Fruit fly (Drosophila melanogaster) whole organism, embryonic: ENCODE measurements around the gene CG5618.

Source experiments
- ATbp ChIP-seq: fragments of 200-800 bp; sonication (Bioruptor generic); optimal IDR thresholded peaks from 2 replicates; lab custom pipeline; 2017; ENCODE audit warnings: missing biosample characterization, mild to moderate bottlenecking, missing genetic modification characterization, missing genetic modification reagents
- CG11093 ChIP-seq: fragments of 200-800 bp; sonication (Bioruptor generic); IDR thresholded peaks from 3 replicates; pipeline ENCODE4 v1.3.6; 2022; ENCODE audit warnings: missing biosample characterization, missing genetic modification characterization
- CG11723 ChIP-seq: fragments of 200-800 bp; sonication (Bioruptor generic); optimal IDR thresholded peaks from 2 replicates; lab custom pipeline; 2017; ENCODE audit warnings: missing biosample characterization, mild to moderate bottlenecking, missing genetic modification characterization
- CG1233 ChIP-seq: fragments of 200-800 bp; sonication (Bioruptor generic); optimal IDR thresholded peaks from 4 replicates; lab custom pipeline; 2018; ENCODE audit warnings: missing biosample characterization, mild to moderate bottlenecking, missing genetic modification characterization
- CG12659 ChIP-seq: fragments of 200-800 bp; sonication (Bioruptor generic); optimal IDR thresholded peaks from 3 replicates; lab custom pipeline; 2017; ENCODE audit warnings: mild to moderate bottlenecking, missing biosample characterization, missing genetic modification reagents, missing genetic modification characterization
- CG12769 ChIP-seq: fragments of 200-800 bp; sonication (Bioruptor generic); optimal IDR thresholded peaks from 2 replicates; lab custom pipeline; 2019; ENCODE audit warnings: missing biosample characterization, mild to moderate bottlenecking, missing genetic modification characterization, moderate library complexity
- CG13624 ChIP-seq: fragments of 200-800 bp; sonication (Bioruptor generic); optimal IDR thresholded peaks from 2 replicates; lab custom pipeline; 2016; ENCODE audit warnings: missing biosample characterization, missing genetic modification characterization
- CG17568 ChIP-seq: fragments of 200-800 bp; sonication (Bioruptor generic); optimal IDR thresholded peaks from 2 replicates; lab custom pipeline; 2018; ENCODE audit warnings: missing biosample characterization, mild to moderate bottlenecking, missing genetic modification characterization, moderate library complexity
- CG18262 ChIP-seq: fragments of 200-800 bp; optimal IDR thresholded peaks from 3 replicates; lab custom pipeline; 2019; ENCODE audit warnings: missing biosample characterization, mild to moderate bottlenecking, missing genetic modification characterization, moderate library complexity
- CG2712 ChIP-seq: fragments of 200-800 bp; optimal IDR thresholded peaks from 3 replicates; lab custom pipeline; 2019; ENCODE audit warnings: missing biosample characterization, mild to moderate bottlenecking, missing genetic modification characterization, moderate library complexity
- CG31365 ChIP-seq: fragments of 200-800 bp; sonication (Bioruptor generic); optimal IDR thresholded peaks from 2 replicates; lab custom pipeline; 2018; ENCODE audit warnings: missing biosample characterization, mild to moderate bottlenecking, missing genetic modification characterization
- CG3163 ChIP-seq: fragments of 200-800 bp; sonication (Bioruptor generic); optimal IDR thresholded peaks from 3 replicates; lab custom pipeline; 2016; ENCODE audit warnings: missing biosample characterization, missing genetic modification characterization
- CG4730 ChIP-seq: fragments of 200-800 bp; sonication (Bioruptor generic); IDR thresholded peaks from 2 replicates; pipeline ENCODE4 v1.3.6; 2022; ENCODE audit warnings: missing biosample characterization, missing genetic modification characterization
- CG4820 ChIP-seq: fragments of 200-800 bp; sonication (Bioruptor generic); optimal IDR thresholded peaks from 3 replicates; lab custom pipeline; 2016; ENCODE audit warnings: missing biosample characterization, missing genetic modification characterization
- CG6272 ChIP-seq: fragments of 200-800 bp; sonication (Bioruptor generic); IDR thresholded peaks from 2 replicates; pipeline ENCODE4 v1.3.6; 2022; ENCODE audit warnings: missing biosample characterization, missing genetic modification characterization
- CG6683 ChIP-seq: fragments of 200-800 bp; sonication (Bioruptor generic); optimal IDR thresholded peaks from 2 replicates; lab custom pipeline; 2017; ENCODE audit warnings: missing biosample characterization, mild to moderate bottlenecking, missing genetic modification characterization, missing genetic modification reagents
- CG6813 ChIP-seq: fragments of 200-800 bp; sonication (Bioruptor generic); optimal IDR thresholded peaks from 2 replicates; lab custom pipeline; 2017; ENCODE audit warnings: missing biosample characterization, missing genetic modification characterization, mild to moderate bottlenecking, moderate library complexity, missing genetic modification reagents
- CG7556 ChIP-seq: fragments of 200-800 bp; sonication (Bioruptor generic); optimal IDR thresholded peaks from 2 replicates; lab custom pipeline; 2017; ENCODE audit warnings: missing biosample characterization, mild to moderate bottlenecking, missing genetic modification characterization
- CG9817 ChIP-seq: fragments of 200-800 bp; sonication (Bioruptor generic); optimal IDR thresholded peaks from 2 replicates; lab custom pipeline; 2018; ENCODE audit warnings: missing biosample characterization, mild to moderate bottlenecking, missing genetic modification characterization, moderate library complexity
- Hey ChIP-seq: fragments of 200-800 bp; sonication (Bioruptor generic); optimal IDR thresholded peaks from 3 replicates; lab custom pipeline; 2018; ENCODE audit warnings: missing biosample characterization, mild to moderate bottlenecking, missing genetic modification characterization
- Hmx ChIP-seq: fragments of 200-800 bp; sonication (Bioruptor generic); optimal IDR thresholded peaks from 2 replicates; lab custom pipeline; 2016; ENCODE audit warnings: missing biosample characterization, missing genetic modification characterization
- Meics ChIP-seq: fragments of 200-800 bp; sonication (Bioruptor generic); optimal IDR thresholded peaks from 2 replicates; lab custom pipeline; 2017; ENCODE audit warnings: missing biosample characterization, mild to moderate bottlenecking, missing genetic modification characterization
- Mrtf ChIP-seq: fragments of 200-800 bp; sonication (Bioruptor generic); IDR thresholded peaks from 3 replicates; pipeline ENCODE4 v1.3.6; 2022; ENCODE audit warnings: missing biosample characterization, missing genetic modification characterization
- Ssrp ChIP-seq: fragments of 200-800 bp; sonication (Bioruptor generic); optimal IDR thresholded peaks from 2 replicates; lab custom pipeline; 2018; ENCODE audit warnings: missing biosample characterization, mild to moderate bottlenecking, missing genetic modification characterization, moderate library complexity
- Xbp1 ChIP-seq: fragments of 200-800 bp; sonication (Bioruptor generic); optimal IDR thresholded peaks from 3 replicates; lab custom pipeline; 2016; ENCODE audit warnings: missing biosample characterization, mild to moderate bottlenecking, missing genetic modification characterization
- caup ChIP-seq: fragments of 200-800 bp; sonication (Bioruptor generic); optimal IDR thresholded peaks from 3 replicates; lab custom pipeline; 2017; ENCODE audit warnings: missing biosample characterization, mild to moderate bottlenecking, missing genetic modification characterization, moderate library complexity; ENCODE audit not compliant: severe bottlenecking
- corto ChIP-seq: fragments of 200-800 bp; sonication (Bioruptor generic); optimal IDR thresholded peaks from 2 replicates; lab custom pipeline; 2016; ENCODE audit warnings: missing biosample characterization, mild to moderate bottlenecking, missing genetic modification characterization, moderate library complexity
- crc ChIP-seq: fragments of 200-800 bp; sonication (Bioruptor generic); optimal IDR thresholded peaks from 2 replicates; lab custom pipeline; 2016; ENCODE audit warnings: missing biosample characterization, missing genetic modification characterization
- cwo ChIP-seq: fragments of 200-800 bp; sonication (Bioruptor generic); optimal IDR thresholded peaks from 3 replicates; lab custom pipeline; 2017; ENCODE audit warnings: missing biosample characterization, missing genetic modification characterization, mild to moderate bottlenecking, moderate library complexity, missing genetic modification reagents
- dati ChIP-seq: fragments of 200-800 bp; sonication (Bioruptor generic); IDR thresholded peaks from 2 replicates; pipeline ENCODE4 v1.3.6; 2022; ENCODE audit warnings: missing biosample characterization, missing genetic modification characterization
- esg ChIP-seq: fragments of 200-800 bp; sonication (Bioruptor generic); conservative IDR thresholded peaks from 2 replicates; pipeline ENCODE4 v1.3.6; 2022; ENCODE audit warnings: missing biosample characterization, missing genetic modification characterization
- eve ChIP-seq, 2 experiments: fragments of >200 bp; optimal IDR thresholded peaks; 2 replicates each; lab custom pipeline; 2017; ENCODE audit warnings: missing biosample characterization in 2 of 2, missing genetic modification characterization in 2 of 2
- fd3F ChIP-seq: fragments of 200-800 bp; sonication (Bioruptor generic); optimal IDR thresholded peaks from 2 replicates; lab custom pipeline; 2018; ENCODE audit warnings: missing biosample characterization, mild to moderate bottlenecking, missing genetic modification characterization, moderate library complexity
- gcm ChIP-seq: fragments of 200-800 bp; sonication (Bioruptor generic); optimal IDR thresholded peaks from 2 replicates; lab custom pipeline; 2019; ENCODE audit warnings: missing biosample characterization, mild to moderate bottlenecking, missing genetic modification characterization, moderate library complexity
- gsb-n ChIP-seq: fragments of 200-800 bp; sonication (Bioruptor generic); optimal IDR thresholded peaks from 3 replicates; lab custom pipeline; 2018; ENCODE audit warnings: missing biosample characterization, mild to moderate bottlenecking, missing genetic modification characterization
- hkb ChIP-seq, 2 experiments: fragments of 200-800 bp in 1 of 2; fragments of >200 bp in 1 of 2; sonication (Bioruptor generic) in 1 of 2; IDR thresholded peaks in 1 of 2; optimal IDR thresholded peaks in 1 of 2; 2 replicates each; pipeline versions ENCODE4 v1.3.6 to Lab custom; 2017 to 2022; ENCODE audit warnings: missing biosample characterization in 1 of 2, missing genetic modification characterization in 1 of 2
- knrl ChIP-seq: fragments of 200-800 bp; sonication (Bioruptor generic); IDR thresholded peaks from 3 replicates; pipeline ENCODE4 v1.3.6; 2022; ENCODE audit warnings: missing biosample characterization, missing genetic modification characterization; ENCODE audit not compliant: partially characterized antibody
- maf-S ChIP-seq: fragments of 200-800 bp; sonication (Bioruptor generic); optimal IDR thresholded peaks from 2 replicates; lab custom pipeline; 2016; ENCODE audit warnings: missing biosample characterization, missing genetic modification characterization
- onecut ChIP-seq: fragments of 200-800 bp; sonication (Bioruptor generic); IDR thresholded peaks from 2 replicates; pipeline ENCODE4 v1.3.6; 2022; ENCODE audit warnings: missing biosample characterization, missing genetic modification characterization
- pzg ChIP-seq: fragments of 200-800 bp; sonication (Bioruptor generic); optimal IDR thresholded peaks from 3 replicates; lab custom pipeline; 2018; ENCODE audit warnings: missing biosample characterization, mild to moderate bottlenecking, missing genetic modification characterization, moderate library complexity
- sc ChIP-seq, 3 experiments: fragments of >200 bp in 2 of 3; fragments of 200-800 bp in 1 of 3; sonication (Bioruptor generic) in 1 of 3; optimal IDR thresholded peaks; 2 replicates in 2 of 3; 3 replicates in 1 of 3; lab custom pipeline; 2017; ENCODE audit warnings: mild to moderate bottlenecking in 1 of 3, missing biosample characterization in 1 of 3, missing genetic modification characterization in 1 of 3, missing genetic modification reagents in 1 of 3
- sd ChIP-seq: fragments of 200-800 bp; sonication (Bioruptor generic); optimal IDR thresholded peaks from 3 replicates; lab custom pipeline; 2018; ENCODE audit warnings: missing biosample characterization, mild to moderate bottlenecking, missing genetic modification characterization, moderate library complexity
- toy ChIP-seq: fragments of 200-800 bp; sonication (Bioruptor generic); IDR thresholded peaks from 2 replicates; pipeline ENCODE4 v1.3.6; 2022; ENCODE audit warnings: missing biosample characterization, missing genetic modification characterization
- tup ChIP-seq: fragments of 200-800 bp; sonication (Bioruptor generic); optimal IDR thresholded peaks from 2 replicates; lab custom pipeline; 2016; ENCODE audit warnings: missing biosample characterization, mild to moderate bottlenecking, missing genetic modification characterization, moderate library complexity
- vfl ChIP-seq: fragments of 200-800 bp; sonication (Bioruptor generic); optimal IDR thresholded peaks from 2 replicates; lab custom pipeline; 2016; ENCODE audit warnings: missing biosample characterization, missing genetic modification characterization
- zen2 ChIP-seq: fragments of 200-800 bp; sonication (Bioruptor generic); IDR thresholded peaks from 3 replicates; pipeline ENCODE4 v1.3.6; 2022; ENCODE audit warnings: missing biosample characterization, missing genetic modification characterization; ENCODE audit not compliant: partially characterized antibody
- zfh1 ChIP-seq: fragments of 200-800 bp; sonication (Bioruptor generic); IDR thresholded peaks from 3 replicates; pipeline ENCODE4 v1.3.6; 2022; ENCODE audit warnings: missing biosample characterization, missing genetic modification characterization

CG5618 gene

dm6 chr3L:20395257-20395909 lies 42.1 kb downstream of the CG5618 start (continued):
- TF ChIP-seq crc, result peak; percentile 35
- peak; percentile 40 for TF ChIP-seq Xbp1 (GFP tag; lab: Kevin White, UChicago)
- TF ChIP-seq CG31365, result no peak
- TF ChIP-seq esg (GFP tag; lab: Robert Waterston, UW), result no peak
- peak; percentile 19 for TF ChIP-seq CG6683 (GFP tag; lab: Kevin White, UChicago)
- peak; percentile 57 for TF ChIP-seq CG12659
- 0 out of 3 replicates have a peak, but pooled peaks have one; percentile 37 for TF ChIP-seq Mrtf
- peak; percentile 73 for TF ChIP-seq CG12769 (tag; lab: Kevin White, UChicago)
- peak; percentile 30 for TF ChIP-seq vfl
- no peak for TF ChIP-seq gcm (GFP tag; lab: Kevin White, UChicago)
- peak; percentile 22 for TF ChIP-seq CG18262 (tag; lab: Kevin White, UChicago)
- no peak for TF ChIP-seq CG11723 (GFP tag; lab: Kevin White, UChicago)
- TF ChIP-seq gsb-n, result no peak
- peak; percentile 40 for TF ChIP-seq Hey (tag; lab: Kevin White, UChicago)
- TF ChIP-seq cwo (GFP tag; lab: Kevin White, UChicago), result peak; percentile 85
- TF ChIP-seq tup (GFP tag; lab: Kevin White, UChicago), result no peak
- TF ChIP-seq CG4820, result peak; percentile 59
- no peak for TF ChIP-seq CG11093

dm6 chr3L:20396047-20396446 lies 42.8 kb downstream of the CG5618 start:
- TF ChIP-seq CG17568 (GFP tag; lab: Kevin White, UChicago), result peak; percentile 19
- no peak for TF ChIP-seq CG2712 (tag; lab: Kevin White, UChicago)
- no peak for TF ChIP-seq knrl (GFP tag; lab: Robert Waterston, UW)
- no peak for TF ChIP-seq toy (GFP tag; lab: Robert Waterston, UW)
- TF ChIP-seq caup (GFP tag; lab: Kevin White, UChicago), result no peak
- TF ChIP-seq sc (optimal IDR thresholded peaks at IDR 0.05; lab: Kevin White, UChicago), result no peak
- TF ChIP-seq sc (GFP tag; optimal IDR thresholded peaks at IDR 0.05; lab: Kevin White, UChicago), result no peak
- TF ChIP-seq CG7556, result no peak
- TF ChIP-seq CG6272 (GFP tag; lab: Robert Waterston, UW), result no peak
- no peak for TF ChIP-seq zen2 (GFP tag; lab: Robert Waterston, UW)
- TF ChIP-seq CG4730 (GFP tag; lab: Robert Waterston, UW), result no peak
- peak in 1 of 2 experiments; percentile 58 for TF ChIP-seq eve (GFP tag; optimal IDR thresholded peaks at IDR 0.05; lab: Kevin White, UChicago)
- no peak for TF ChIP-seq CG3163 (GFP tag; lab: Kevin White, UChicago)
- TF ChIP-seq Hmx (GFP tag; lab: Kevin White, UChicago), result peak; percentile 44
- TF ChIP-seq CG6813 (GFP tag; lab: Kevin White, UChicago), result peak; percentile 31

dm6 chr3L:20397770-20398169 lies 44.5 kb downstream of the CG5618 start:
- TF ChIP-seq sd (tag; lab: Kevin White, UChicago) (no peak), Meics (GFP tag; lab: Kevin White, UChicago) (peak; percentile 54), CG1233 (GFP tag; lab: Kevin White, UChicago) (no peak), CG9817 (no peak), hkb (optimal IDR thresholded peaks at IDR 0.05; lab: Kevin White, UChicago) (no peak), hkb (GFP tag; IDR thresholded peaks at IDR 0.05; lab: Robert Waterston, UW) (0 out of 2 replicates have a peak, but pooled peaks have one; percentile 18), toy (GFP tag; lab: Robert Waterston, UW) (no peak), fd3F (no peak), ATbp (no peak), zfh1 (no peak), onecut (GFP tag; lab: Robert Waterston, UW) (peak; percentile 24), CG13624 (GFP tag; lab: Kevin White, UChicago) (no peak), maf-S (GFP tag; lab: Kevin White, UChicago) (no peak), dati (GFP tag; lab: Robert Waterston, UW) (no peak), pzg (no peak), Ssrp (no peak), corto (GFP tag; lab: Kevin White, UChicago) (no peak)
